Worm (Caenorhabditis elegans) whole organism, young adult: ENCODE results near the gene C32D5.11.

ENCODE experiments used
- B0336.3 ChIP-seq: fragments of 200-800 bp; sonication (Bioruptor generic); IDR thresholded peaks from 2 replicates; pipeline ENCODE4 v1.3.6; 2022; ENCODE audit warnings: missing genetic modification characterization, missing compliant biosample characterization
- F10E7.11 ChIP-seq: sonication (generic microtip); optimal IDR thresholded peaks from 2 replicates; lab custom pipeline; 2017; ENCODE audit warnings: mild to moderate bottlenecking, missing genetic modification characterization, moderate library complexity, missing compliant biosample characterization
- F22D6.2 ChIP-seq: sonication (generic microtip); optimal IDR thresholded peaks from 2 replicates; lab custom pipeline; 2016; ENCODE audit warnings: mild to moderate bottlenecking, missing genetic modification characterization, missing compliant biosample characterization
- F23B12.7 ChIP-seq: sonication (generic microtip); optimal IDR thresholded peaks from 2 replicates; lab custom pipeline; 2017; ENCODE audit warnings: missing genetic modification characterization, mild to moderate bottlenecking, missing compliant biosample characterization, antibody characterized with exemption, moderate library complexity; ENCODE audit not compliant: insufficient read depth
- K11D2.4 ChIP-seq: fragments of 200-800 bp; sonication (Bioruptor generic); IDR thresholded peaks from 2 replicates; pipeline ENCODE4 v1.3.6; 2022; ENCODE audit warnings: missing genetic modification reagents, missing genetic modification characterization, missing compliant biosample characterization
- Y53F4B.3 ChIP-seq: fragments of 200-800 bp; sonication (Bioruptor generic); IDR thresholded peaks from 2 replicates; pipeline ENCODE4 v1.3.6; 2022; ENCODE audit warnings: missing genetic modification reagents, missing genetic modification characterization, missing compliant biosample characterization
- Y67H2A.10 ChIP-seq: fragments of 200-800 bp; sonication (Bioruptor generic); conservative IDR thresholded peaks from 2 replicates; pipeline ENCODE4 v1.3.6; 2022; ENCODE audit warnings: missing genetic modification reagents, missing genetic modification characterization, missing compliant biosample characterization
- ama-1 ChIP-seq, 3 experiments: fragments of 150-350 bp in 1 of 3; sonication (generic microtip) in 2 of 3; optimal IDR thresholded peaks; 2 replicates each; lab custom pipeline; 2014 to 2018; ENCODE audit warnings: missing biosample characterization in 2 of 3, missing genetic modification characterization in 2 of 3, missing genetic modification reagents in 2 of 3
- aptf-2 ChIP-seq: fragments of 200-800 bp; sonication (Bioruptor generic); conservative IDR thresholded peaks from 2 replicates; pipeline ENCODE4 v1.3.6; 2022; ENCODE audit warnings: missing genetic modification reagents, missing genetic modification characterization, missing compliant biosample characterization
- aptf-3 ChIP-seq: fragments of 200-800 bp; sonication (Bioruptor generic); IDR thresholded peaks from 2 replicates; pipeline ENCODE4 v1.3.6; 2022; ENCODE audit warnings: missing genetic modification characterization, missing compliant biosample characterization
- atf-7 ChIP-seq: sonication (generic microtip); optimal IDR thresholded peaks from 2 replicates; lab custom pipeline; 2017; ENCODE audit warnings: mild to moderate bottlenecking, missing genetic modification characterization, missing compliant biosample characterization
- athp-1 ChIP-seq: sonication (generic microtip); optimal IDR thresholded peaks from 2 replicates; lab custom pipeline; 2017; ENCODE audit warnings: mild to moderate bottlenecking, missing genetic modification characterization, missing compliant biosample characterization
- attf-3 ChIP-seq: fragments of 200-800 bp; sonication (Bioruptor generic); conservative IDR thresholded peaks from 2 replicates; pipeline ENCODE4 v1.3.6; 2022; ENCODE audit warnings: missing genetic modification reagents, missing genetic modification characterization, missing compliant biosample characterization
- attf-5 ChIP-seq: fragments of 200-800 bp; sonication (Bioruptor generic); optimal IDR thresholded peaks from 2 replicates; lab custom pipeline; 2018; ENCODE audit warnings: mild to moderate bottlenecking, missing genetic modification characterization, missing compliant biosample characterization
- ccch-3 ChIP-seq: fragments of 200-800 bp; sonication (Bioruptor generic); optimal IDR thresholded peaks from 2 replicates; lab custom pipeline; 2018; ENCODE audit warnings: mild to moderate bottlenecking, missing genetic modification characterization, missing compliant biosample characterization
- ceh-58 ChIP-seq: fragments of 200-800 bp; sonication (Bioruptor generic); IDR thresholded peaks from 2 replicates; pipeline ENCODE4 v1.3.6; 2022; ENCODE audit warnings: missing genetic modification characterization, missing compliant biosample characterization
- dpff-1 ChIP-seq: sonication (generic microtip); optimal IDR thresholded peaks from 2 replicates; lab custom pipeline; 2017; ENCODE audit warnings: mild to moderate bottlenecking, missing genetic modification characterization, missing compliant biosample characterization
- efl-1 ChIP-seq: fragments of 150-350 bp; optimal IDR thresholded peaks from 2 replicates; lab custom pipeline; 2014; ENCODE audit warnings: missing biosample characterization, missing genetic modification reagents, missing genetic modification characterization
- egl-18 ChIP-seq: fragments of 200-800 bp; sonication (Bioruptor generic); IDR thresholded peaks from 2 replicates; pipeline ENCODE4 v1.3.6; 2022; ENCODE audit warnings: missing genetic modification reagents, missing genetic modification characterization, missing compliant biosample characterization
- egl-44 ChIP-seq: fragments of 200-800 bp; sonication (Bioruptor generic); IDR thresholded peaks from 2 replicates; pipeline ENCODE4 v1.3.6; 2022; ENCODE audit warnings: missing genetic modification reagents, missing genetic modification characterization, missing compliant biosample characterization
- fkh-3 ChIP-seq: sonication (generic microtip); optimal IDR thresholded peaks from 2 replicates; lab custom pipeline; 2016; ENCODE audit warnings: mild to moderate bottlenecking, missing genetic modification characterization, missing compliant biosample characterization
- hrde-1 ChIP-seq: sonication (generic microtip); optimal IDR thresholded peaks from 2 replicates; lab custom pipeline; 2016; ENCODE audit warnings: missing genetic modification characterization, mild to moderate bottlenecking, missing compliant biosample characterization, moderate library complexity, missing genotype, missing genetic modification reagents, borderline replicate concordance
- let-526 ChIP-seq: fragments of 200-800 bp; sonication (Bioruptor generic); IDR thresholded peaks from 2 replicates; pipeline ENCODE4 v1.3.6; 2022; ENCODE audit warnings: missing genetic modification reagents, missing genetic modification characterization, missing compliant biosample characterization
- let-607 ChIP-seq, 2 experiments: fragments of 200-800 bp in 1 of 2; sonication (Bioruptor generic) in 1 of 2; sonication (generic microtip) in 1 of 2; optimal IDR thresholded peaks; 2 replicates each; lab custom pipeline; 2016 to 2018; ENCODE audit warnings: mild to moderate bottlenecking in 2 of 2, missing compliant biosample characterization in 2 of 2, missing genetic modification characterization in 2 of 2, moderate library complexity in 2 of 2, missing genotype in 1 of 2
- lin-26 ChIP-seq: fragments of 200-800 bp; sonication (Bioruptor generic); IDR thresholded peaks from 2 replicates; pipeline ENCODE4 v1.3.6; 2022; ENCODE audit warnings: missing genetic modification reagents, missing genetic modification characterization, missing compliant biosample characterization
- lsl-1 ChIP-seq: fragments of 200-800 bp; sonication (Bioruptor generic); optimal IDR thresholded peaks from 2 replicates; lab custom pipeline; 2018; ENCODE audit warnings: mild to moderate bottlenecking, missing genetic modification characterization, moderate library complexity, missing compliant biosample characterization
- lsy-27 ChIP-seq: sonication (generic microtip); optimal IDR thresholded peaks from 2 replicates; lab custom pipeline; 2017; ENCODE audit warnings: missing genetic modification characterization, mild to moderate bottlenecking, missing compliant biosample characterization, antibody characterized with exemption, missing genotype, borderline replicate concordance; ENCODE audit not compliant: insufficient read depth
- madf-10 ChIP-seq: sonication (generic microtip); optimal IDR thresholded peaks from 2 replicates; lab custom pipeline; 2016; ENCODE audit warnings: mild to moderate bottlenecking, missing genetic modification characterization, missing compliant biosample characterization
- madf-8 ChIP-seq: fragments of 200-800 bp; sonication (Bioruptor generic); conservative IDR thresholded peaks from 2 replicates; pipeline ENCODE4 v1.3.6; 2022; ENCODE audit warnings: missing genetic modification reagents, missing genetic modification characterization, missing compliant biosample characterization
- mcd-1 ChIP-seq: fragments of 200-800 bp; sonication (Bioruptor generic); IDR thresholded peaks from 2 replicates; pipeline ENCODE4 v1.3.6; 2022; ENCODE audit warnings: missing genetic modification reagents, missing genetic modification characterization, missing compliant biosample characterization
- nfya-1 ChIP-seq: sonication (generic microtip); optimal IDR thresholded peaks from 2 replicates; lab custom pipeline; 2017; ENCODE audit warnings: antibody characterized with exemption, missing compliant biosample characterization, missing genetic modification characterization, borderline replicate concordance; ENCODE audit not compliant: insufficient read depth
- nhr-179 ChIP-seq: sonication (generic microtip); optimal IDR thresholded peaks from 2 replicates; lab custom pipeline; 2016; ENCODE audit warnings: mild to moderate bottlenecking, missing genetic modification characterization, missing compliant biosample characterization
- nhr-80 ChIP-seq: sonication (generic microtip); optimal IDR thresholded peaks from 2 replicates; lab custom pipeline; 2016; ENCODE audit warnings: missing genetic modification characterization, missing compliant biosample characterization
- pha-4 ChIP-seq: fragments of 150-350 bp; sonication (generic microtip); optimal IDR thresholded peaks from 2 replicates; lab custom pipeline; 2014; ENCODE audit warnings: missing biosample characterization, missing genetic modification reagents, missing genetic modification characterization
- repo-1 ChIP-seq: sonication (generic microtip); optimal IDR thresholded peaks from 2 replicates; lab custom pipeline; 2017; ENCODE audit warnings: mild to moderate bottlenecking, missing genetic modification characterization, missing compliant biosample characterization
- snpc-1.3 ChIP-seq: sonication (generic microtip); optimal IDR thresholded peaks from 2 replicates; lab custom pipeline; 2017; ENCODE audit warnings: missing genetic modification characterization, mild to moderate bottlenecking, missing compliant biosample characterization, antibody characterized with exemption, moderate library complexity, missing genotype, missing genetic modification reagents; ENCODE audit not compliant: insufficient read depth
- somi-1 ChIP-seq: fragments of 200-800 bp; sonication (Bioruptor generic); optimal IDR thresholded peaks from 2 replicates; lab custom pipeline; 2018; ENCODE audit warnings: mild to moderate bottlenecking, missing genetic modification characterization, missing compliant biosample characterization
- sptf-2 ChIP-seq: fragments of 200-800 bp; sonication (Bioruptor generic); optimal IDR thresholded peaks from 2 replicates; lab custom pipeline; 2018; ENCODE audit warnings: mild to moderate bottlenecking, missing genetic modification characterization, missing compliant biosample characterization
- tbp1 ChIP-seq: fragments of 200-800 bp; sonication (Bioruptor generic); optimal IDR thresholded peaks from 2 replicates; lab custom pipeline; 2018; ENCODE audit warnings: mild to moderate bottlenecking, missing genetic modification characterization, missing compliant biosample characterization
- tbx-9 ChIP-seq: sonication (generic microtip); optimal IDR thresholded peaks from 2 replicates; lab custom pipeline; 2016; ENCODE audit warnings: borderline replicate concordance, missing genetic modification characterization, inconsistent platforms, missing compliant biosample characterization
- unc-130 ChIP-seq: sonication (generic microtip); optimal IDR thresholded peaks from 2 replicates; lab custom pipeline; 2016; ENCODE audit warnings: missing genetic modification reagents, missing genetic modification characterization, missing compliant biosample characterization
- unc-62 ChIP-seq: fragments of 150-350 bp; optimal IDR thresholded peaks from 2 replicates; lab custom pipeline; 2014; ENCODE audit warnings: missing biosample characterization, missing genetic modification reagents, missing genetic modification characterization
- zim-3 ChIP-seq: sonication (generic microtip); optimal IDR thresholded peaks from 2 replicates; lab custom pipeline; 2017; ENCODE audit warnings: mild to moderate bottlenecking, missing genetic modification characterization, moderate library complexity, missing compliant biosample characterization
- ztf-18 ChIP-seq: sonication (generic microtip); optimal IDR thresholded peaks from 2 replicates; lab custom pipeline; 2016; ENCODE audit warnings: missing genotype, mild to moderate bottlenecking, missing genetic modification characterization, missing compliant biosample characterization
- ztf-22 ChIP-seq: fragments of 200-800 bp; sonication (Bioruptor generic); optimal IDR thresholded peaks from 2 replicates; lab custom pipeline; 2018; ENCODE audit warnings: mild to moderate bottlenecking, missing genetic modification characterization, moderate library complexity, missing compliant biosample characterization
- ztf-6 ChIP-seq: fragments of 200-800 bp; sonication (Bioruptor generic); IDR thresholded peaks from 2 replicates; pipeline ENCODE4 v1.3.6; 2022; ENCODE audit warnings: missing genetic modification reagents, missing genetic modification characterization, missing compliant biosample characterization

C32D5.11 gene

DNA sequence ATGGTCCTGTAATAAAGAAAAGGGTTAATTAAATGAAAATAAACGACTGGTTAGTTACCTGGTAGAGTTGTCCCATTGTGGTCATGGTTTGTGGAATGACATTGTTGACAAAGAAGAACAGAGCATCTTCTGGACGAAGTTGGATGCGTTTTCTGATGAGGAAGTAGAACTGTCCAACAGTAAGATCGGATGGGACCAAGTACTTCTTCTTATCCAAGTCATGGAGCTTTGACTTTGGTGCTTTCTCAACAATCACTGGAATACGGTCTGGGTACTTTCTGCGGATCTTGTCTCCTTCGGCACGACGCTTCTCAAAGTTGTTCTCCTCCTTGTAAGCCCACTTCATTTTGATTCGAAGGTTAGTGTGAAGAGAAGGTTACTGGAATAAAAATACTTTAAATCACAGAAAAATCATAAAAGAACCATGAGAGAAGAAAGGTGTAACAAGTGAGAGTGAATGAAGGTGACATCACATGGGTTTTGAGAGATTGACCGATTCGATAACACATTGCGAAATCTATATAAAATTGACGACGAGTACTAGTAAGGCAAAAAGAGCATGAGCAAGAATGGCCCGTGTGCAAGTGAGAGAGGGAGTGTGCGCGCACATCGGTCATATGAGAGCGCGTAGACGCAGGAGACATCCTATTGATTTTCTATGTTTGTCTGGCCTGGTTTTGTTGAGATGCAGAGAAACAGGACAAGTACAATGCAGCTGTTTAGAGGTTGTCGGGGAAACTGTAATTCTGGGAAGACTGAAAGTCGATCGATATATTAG, 7.7 kb downstream of the C32D5.11 start, which contains the start of gene lgg-1 (continued):
- TF ChIP-seq ceh-58 (GFP tag; lab: Robert Waterston, UW) (no peak), pha-4 (tag; lab: Kevin White, UChicago) (peak; percentile 83), mcd-1 (GFP tag; lab: Robert Waterston, UW) (peak; percentile 56), lsl-1 (GFP tag; lab: Kevin White, UChicago) (no peak), repo-1 (tag; lab: Kevin White, UChicago) (no peak), zim-3 (tag; lab: Kevin White, UChicago) (peak; percentile 57), ztf-6 (0 out of 2 replicates have a peak, but pooled peaks have one; percentile 23), efl-1 (no peak), lin-26 (GFP tag; lab: Robert Waterston, UW) (peak; percentile 56), ccch-3 (no peak), athp-1 (peak; percentile 72), B0336.3 (no peak; the same call in 1 of the 2 replicates), let-526 (GFP tag; lab: Robert Waterston, UW) (peak; percentile 78; the same call in 1 of the 2 replicates), F23B12.7 (no peak), nhr-80 (tag; lab: Kevin White, UChicago) (no peak), atf-7 (no peak), F10E7.11 (tag; lab: Kevin White, UChicago) (no peak), ama-1 (optimal IDR thresholded peaks at IDR 0.05; lab: Kevin White, UChicago) (peak; percentile 98), ama-1 (GFP tag; optimal IDR thresholded peaks at IDR 0.05; lab: Kevin White, UChicago) (no peak), let-607 (tag; optimal IDR thresholded peaks at IDR 0.05; lab: Kevin White, UChicago) (peak in 1 of 2 experiments; percentile 38), fkh-3 (tag; lab: Kevin White, UChicago) (no peak), somi-1 (no peak), nhr-179 (tag; lab: Kevin White, UChicago) (no peak), Y67H2A.10 (GFP tag; lab: Robert Waterston, UW) (peak; percentile 18; the same call in 1 of the 2 replicates), egl-18 (GFP tag; lab: Robert Waterston, UW) (0 out of 2 replicates have a peak, but pooled peaks have one; percentile 28), egl-44 (GFP tag; lab: Robert Waterston, UW) (no peak; the same call in 1 of the 2 replicates), dpff-1 (tag; lab: Kevin White, UChicago) (no peak), nfya-1 (tag; lab: Kevin White, UChicago) (no peak), hrde-1 (tag; lab: Kevin White, UChicago) (no peak), tbp1 (peak; percentile 44), aptf-2 (GFP tag; lab: Robert Waterston, UW) (peak; percentile 58; the same call in 1 of the 2 replicates), madf-10 (no peak), madf-8 (GFP tag; lab: Robert Waterston, UW) (no peak), ztf-22 (GFP tag; lab: Kevin White, UChicago) (no peak), unc-130 (no peak), tbx-9 (tag; lab: Kevin White, UChicago) (no peak), attf-3 (no peak), K11D2.4 (GFP tag; lab: Robert Waterston, UW) (no peak), Y53F4B.3 (GFP tag; lab: Robert Waterston, UW) (no peak), attf-5 (GFP tag; lab: Kevin White, UChicago) (peak; percentile 45), F22D6.2 (tag; lab: Kevin White, UChicago) (no peak), unc-62 (no peak), ztf-18 (tag; lab: Kevin White, UChicago) (no peak), sptf-2 (GFP tag; lab: Kevin White, UChicago) (no peak), aptf-3 (GFP tag; lab: Robert Waterston, UW) (no peak), snpc-1.3 (no peak), lsy-27 (no peak)
